Worm (Caenorhabditis elegans) whole organism, late embryonic: ENCODE measurements around the gene Y61A9LA.7.

Experiments used
- C08G9.2 ChIP-seq: sonication (generic microtip); optimal IDR thresholded peaks from 2 replicates; lab custom pipeline; 2016; ENCODE audit warnings: mild to moderate bottlenecking, missing genetic modification characterization, moderate library complexity, missing compliant biosample characterization
- F13H6.1 ChIP-seq: sonication (generic microtip); optimal IDR thresholded peaks from 2 replicates; lab custom pipeline; 2016; ENCODE audit warnings: missing genetic modification characterization, missing compliant biosample characterization
- K09A11.1 ChIP-seq: sonication (generic microtip); optimal IDR thresholded peaks from 2 replicates; lab custom pipeline; 2017; ENCODE audit warnings: antibody characterized with exemption, mild to moderate bottlenecking, missing genetic modification characterization, missing compliant biosample characterization; ENCODE audit not compliant: insufficient read depth
- T23F11.4 ChIP-seq: fragments of 200-800 bp; sonication (Bioruptor generic); optimal IDR thresholded peaks from 2 replicates; lab custom pipeline; 2018; ENCODE audit warnings: mild to moderate bottlenecking, missing genetic modification characterization, missing compliant biosample characterization
- ceh-14 ChIP-seq: sonication (generic microtip); optimal IDR thresholded peaks from 2 replicates; lab custom pipeline; 2016; ENCODE audit warnings: missing genotype, missing genetic modification characterization, missing compliant biosample characterization
- ceh-18 ChIP-seq: sonication (generic microtip); optimal IDR thresholded peaks from 2 replicates; lab custom pipeline; 2016; ENCODE audit warnings: missing genetic modification characterization, missing compliant biosample characterization
- ceh-19 ChIP-seq: fragments of 200-800 bp; sonication (Bioruptor generic); optimal IDR thresholded peaks from 2 replicates; lab custom pipeline; 2018; ENCODE audit warnings: mild to moderate bottlenecking, missing genetic modification characterization, missing compliant biosample characterization
- ceh-2 ChIP-seq: sonication (generic microtip); optimal IDR thresholded peaks from 2 replicates; lab custom pipeline; 2016; ENCODE audit warnings: missing genotype, missing genetic modification characterization, missing compliant biosample characterization
- ceh-22 ChIP-seq: sonication (generic microtip); optimal IDR thresholded peaks from 2 replicates; lab custom pipeline; 2017; ENCODE audit warnings: missing biosample characterization, missing genetic modification characterization
- ceh-31 ChIP-seq: sonication (generic microtip); optimal IDR thresholded peaks from 2 replicates; lab custom pipeline; 2016; ENCODE audit warnings: missing genetic modification characterization, missing compliant biosample characterization
- ceh-34 ChIP-seq: sonication (generic microtip); optimal IDR thresholded peaks from 2 replicates; lab custom pipeline; 2016; ENCODE audit warnings: mild to moderate bottlenecking, missing genetic modification characterization, missing compliant biosample characterization
- che-1 ChIP-seq: sonication (generic microtip); optimal IDR thresholded peaks from 2 replicates; lab custom pipeline; 2016; ENCODE audit warnings: mild to moderate bottlenecking, missing genetic modification characterization, missing compliant biosample characterization
- dve-1 ChIP-seq: sonication (generic microtip); optimal IDR thresholded peaks from 2 replicates; lab custom pipeline; 2017; ENCODE audit warnings: antibody characterized with exemption, mild to moderate bottlenecking, missing genetic modification characterization, missing compliant biosample characterization
- eyg-1 ChIP-seq: sonication (generic microtip); optimal IDR thresholded peaks from 2 replicates; lab custom pipeline; 2016; ENCODE audit warnings: missing genotype, missing genetic modification characterization, missing compliant biosample characterization
- fax-1 ChIP-seq: sonication (generic microtip); optimal IDR thresholded peaks from 2 replicates; lab custom pipeline; 2016; ENCODE audit warnings: missing genotype, missing genetic modification characterization, missing compliant biosample characterization
- gmeb-2 ChIP-seq: sonication (generic microtip); optimal IDR thresholded peaks from 2 replicates; lab custom pipeline; 2016; ENCODE audit warnings: missing genetic modification characterization, inconsistent platforms, missing compliant biosample characterization
- hlh-15 ChIP-seq: sonication (generic microtip); optimal IDR thresholded peaks from 2 replicates; lab custom pipeline; 2016; ENCODE audit warnings: missing genetic modification characterization, missing compliant biosample characterization
- hlh-30 ChIP-seq: sonication (generic microtip); optimal IDR thresholded peaks from 2 replicates; lab custom pipeline; 2017; ENCODE audit warnings: antibody characterized with exemption, missing genetic modification characterization, missing compliant biosample characterization; ENCODE audit not compliant: insufficient read depth
- hlh-8 ChIP-seq: sonication (generic microtip); optimal IDR thresholded peaks from 2 replicates; lab custom pipeline; 2016; ENCODE audit warnings: missing genotype, missing genetic modification characterization, missing compliant biosample characterization
- lin-11 ChIP-seq: fragments of 200-800 bp; sonication (Bioruptor generic); optimal IDR thresholded peaks from 2 replicates; lab custom pipeline; 2018; ENCODE audit warnings: mild to moderate bottlenecking, missing genetic modification characterization, missing compliant biosample characterization
- madf-2 ChIP-seq: sonication (generic microtip); optimal IDR thresholded peaks from 2 replicates; lab custom pipeline; 2017; ENCODE audit warnings: missing genetic modification characterization, missing compliant biosample characterization
- nfya-1 ChIP-seq: sonication (generic microtip); optimal IDR thresholded peaks from 2 replicates; lab custom pipeline; 2017; ENCODE audit warnings: missing genetic modification characterization, mild to moderate bottlenecking, missing compliant biosample characterization, antibody characterized with exemption, moderate library complexity
- nhr-11 ChIP-seq: fragments of 150-350 bp; optimal IDR thresholded peaks from 2 replicates; lab custom pipeline; 2014; ENCODE audit warnings: missing biosample characterization, missing genetic modification characterization
- nhr-232 ChIP-seq: sonication (generic microtip); optimal IDR thresholded peaks from 2 replicates; lab custom pipeline; 2016; ENCODE audit warnings: missing genetic modification characterization, missing compliant biosample characterization
- npax-4 ChIP-seq: sonication (generic microtip); optimal IDR thresholded peaks from 2 replicates; lab custom pipeline; 2016; ENCODE audit warnings: missing genetic modification characterization, missing compliant biosample characterization
- odd-2 ChIP-seq: sonication (generic microtip); optimal IDR thresholded peaks from 2 replicates; lab custom pipeline; 2017; ENCODE audit warnings: antibody characterized with exemption, mild to moderate bottlenecking, missing genetic modification characterization, missing compliant biosample characterization
- pag-3 ChIP-seq: sonication (generic microtip); optimal IDR thresholded peaks from 2 replicates; lab custom pipeline; 2016; ENCODE audit warnings: missing compliant biosample characterization, missing genetic modification characterization, borderline replicate concordance
- pha-2 ChIP-seq: sonication (generic microtip); optimal IDR thresholded peaks from 2 replicates; lab custom pipeline; 2017; ENCODE audit warnings: mild to moderate bottlenecking, missing genetic modification characterization, missing compliant biosample characterization
- pha-4 ChIP-seq: fragments of 150-350 bp; optimal IDR thresholded peaks from 2 replicates; lab custom pipeline; 2018; ENCODE audit warnings: missing biosample characterization, missing genetic modification reagents, missing genetic modification characterization
- pros-1 ChIP-seq: fragments of 150-350 bp; optimal IDR thresholded peaks from 2 replicates; lab custom pipeline; 2014; ENCODE audit warnings: missing biosample characterization, missing genetic modification reagents, missing genetic modification characterization
- ref-2 ChIP-seq: sonication (generic microtip); optimal IDR thresholded peaks from 2 replicates; lab custom pipeline; 2016; ENCODE audit warnings: missing genetic modification characterization, missing compliant biosample characterization
- sdc-2 ChIP-seq: sonication (generic microtip); optimal IDR thresholded peaks from 2 replicates; lab custom pipeline; 2016; ENCODE audit warnings: missing genotype, missing genetic modification characterization, missing compliant biosample characterization
- tbx-2 ChIP-seq: sonication (generic microtip); optimal IDR thresholded peaks from 2 replicates; lab custom pipeline; 2016; ENCODE audit warnings: missing genetic modification characterization, missing compliant biosample characterization
- tbx-7 ChIP-seq: sonication (generic microtip); optimal IDR thresholded peaks from 2 replicates; lab custom pipeline; 2016; ENCODE audit warnings: missing genotype, missing genetic modification characterization, missing compliant biosample characterization
- ttx-3 ChIP-seq: sonication (generic microtip); optimal IDR thresholded peaks from 2 replicates; lab custom pipeline; 2016; ENCODE audit warnings: missing genetic modification reagents, missing genetic modification characterization, missing compliant biosample characterization
- unc-55 ChIP-seq: sonication (generic microtip); optimal IDR thresholded peaks from 2 replicates; lab custom pipeline; 2017; ENCODE audit warnings: missing biosample characterization, missing genetic modification reagents, missing genetic modification characterization
- unc-86 ChIP-seq: sonication (generic microtip); optimal IDR thresholded peaks from 2 replicates; lab custom pipeline; 2016; ENCODE audit warnings: missing genetic modification characterization, missing compliant biosample characterization
- zip-5 ChIP-seq: sonication (generic microtip); optimal IDR thresholded peaks from 2 replicates; lab custom pipeline; 2016; ENCODE audit warnings: missing genetic modification characterization, missing compliant biosample characterization
- ztf-16 ChIP-seq: sonication (generic microtip); optimal IDR thresholded peaks from 2 replicates; lab custom pipeline; 2017; ENCODE audit warnings: missing genetic modification characterization, missing compliant biosample characterization

The Y61A9LA.7 gene

DNA sequence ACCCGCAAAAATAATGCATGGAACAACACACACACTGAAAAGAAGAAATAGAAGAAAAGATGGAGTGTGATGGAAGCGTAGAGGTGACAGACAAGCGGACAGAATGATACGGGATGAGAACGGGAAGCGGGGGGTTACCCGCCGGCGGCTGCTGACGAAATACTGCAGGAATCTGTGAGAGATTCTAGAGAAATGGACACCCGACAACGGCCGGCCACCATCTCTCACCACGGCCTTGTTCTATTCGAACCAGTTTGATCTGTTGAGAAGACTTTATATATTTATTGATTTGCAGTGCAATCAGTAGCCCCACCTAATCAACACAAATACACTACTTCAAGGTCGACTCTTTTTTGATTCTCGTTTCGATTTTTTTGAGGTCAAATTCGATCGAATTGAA, 9.1 kb downstream of the Y61A9LA.7 start (continued):
- no peak for TF ChIP-seq ceh-2 (tag; lab: Kevin White, UChicago)
- no peak for TF ChIP-seq ttx-3 (tag; lab: Kevin White, UChicago)
- TF ChIP-seq T23F11.4: no peak
- peak; percentile 12 for TF ChIP-seq F13H6.1 (tag; lab: Kevin White, UChicago)
- no peak for TF ChIP-seq madf-2 (tag; lab: Kevin White, UChicago)
- TF ChIP-seq pha-2 (tag; lab: Kevin White, UChicago): no peak
- TF ChIP-seq unc-86 (tag; lab: Kevin White, UChicago): no peak
- no peak for TF ChIP-seq zip-5
- no peak for TF ChIP-seq nhr-232 (tag; lab: Kevin White, UChicago)
- peak; percentile 44 for TF ChIP-seq sdc-2 (tag; lab: Kevin White, UChicago)
- TF ChIP-seq eyg-1 (tag; lab: Kevin White, UChicago): no peak
- TF ChIP-seq lin-11 (tag; lab: Kevin White, UChicago): no peak
- no peak for TF ChIP-seq dve-1 (tag; lab: Kevin White, UChicago)
- no peak for TF ChIP-seq hlh-8 (tag; lab: Kevin White, UChicago)
- no peak for TF ChIP-seq ceh-22 (tag; lab: Kevin White, UChicago)
- no peak for TF ChIP-seq pag-3 (tag; lab: Kevin White, UChicago)
- TF ChIP-seq pros-1 (tag; lab: Kevin White, UChicago): no peak
- TF ChIP-seq ceh-34: peak; percentile 21
- TF ChIP-seq fax-1 (tag; lab: Kevin White, UChicago): no peak
- TF ChIP-seq K09A11.1 (tag; lab: Kevin White, UChicago): no peak
- no peak for TF ChIP-seq ztf-16 (tag; lab: Kevin White, UChicago)

DNA sequence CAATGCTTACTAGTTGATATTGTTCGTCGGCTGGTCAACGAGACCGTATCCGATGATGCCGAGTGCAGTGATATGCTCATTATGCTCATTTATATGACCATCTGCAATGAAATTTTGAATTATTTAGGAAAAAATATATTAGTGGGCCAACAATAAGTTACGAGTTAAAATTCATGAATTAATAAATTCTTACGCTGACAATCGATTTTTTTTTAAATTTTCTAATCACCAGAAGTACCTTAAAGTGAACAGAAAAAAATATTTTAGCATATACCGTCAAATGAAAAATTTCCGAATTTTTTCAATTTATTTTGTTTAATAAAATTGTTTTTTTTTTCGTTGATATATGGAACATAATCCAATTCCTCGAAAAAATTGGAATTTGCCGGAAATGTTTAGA, 10.4 kb downstream of the Y61A9LA.7 start, which contains the start of gene sos-1:
TSS of gene sos-1 (minus strand) at position 101 of the 400 bp plus-strand sequence.
- TF ChIP-seq lin-11 (tag; lab: Kevin White, UChicago): no peak
- no peak for TF ChIP-seq gmeb-2 (tag; lab: Kevin White, UChicago)
- no peak for TF ChIP-seq hlh-8 (tag; lab: Kevin White, UChicago)
- TF ChIP-seq ref-2 (tag; lab: Kevin White, UChicago): no peak
- TF ChIP-seq ceh-19 (GFP tag; lab: Kevin White, UChicago): no peak
- TF ChIP-seq odd-2 (tag; lab: Kevin White, UChicago): no peak
- TF ChIP-seq unc-55: no peak
- no peak for TF ChIP-seq fax-1 (tag; lab: Kevin White, UChicago)
- TF ChIP-seq hlh-30 (tag; lab: Kevin White, UChicago): no peak
- no peak for TF ChIP-seq pros-1 (tag; lab: Kevin White, UChicago)
- no peak for TF ChIP-seq ceh-18 (tag; lab: Kevin White, UChicago)
- no peak for TF ChIP-seq npax-4 (tag; lab: Kevin White, UChicago)

DNA sequence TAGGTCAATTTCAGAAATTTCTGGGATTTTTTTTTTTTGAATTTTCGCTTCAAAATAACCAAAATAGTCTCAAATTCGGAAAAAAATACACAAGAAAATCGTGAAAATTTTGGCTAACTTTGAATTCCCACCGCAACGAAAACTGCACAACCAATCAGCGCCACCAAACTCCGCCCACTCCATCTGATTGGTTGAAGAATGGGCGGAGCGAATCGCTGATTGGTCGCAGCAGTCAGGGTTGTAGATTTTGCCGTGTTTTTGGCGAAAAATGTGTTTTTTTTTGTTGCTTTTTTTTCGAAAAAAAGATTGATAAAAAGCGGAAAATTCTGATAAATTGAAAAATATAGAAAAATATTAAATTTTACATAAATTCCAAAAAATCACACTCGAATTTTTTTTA, 12.7 kb downstream of the Y61A9LA.7 start:
- TF ChIP-seq nfya-1 (tag; lab: Kevin White, UChicago): peak; percentile 90
- TF ChIP-seq nhr-11: no peak
- TF ChIP-seq, all 69 proteins: peak for 1

DNA sequence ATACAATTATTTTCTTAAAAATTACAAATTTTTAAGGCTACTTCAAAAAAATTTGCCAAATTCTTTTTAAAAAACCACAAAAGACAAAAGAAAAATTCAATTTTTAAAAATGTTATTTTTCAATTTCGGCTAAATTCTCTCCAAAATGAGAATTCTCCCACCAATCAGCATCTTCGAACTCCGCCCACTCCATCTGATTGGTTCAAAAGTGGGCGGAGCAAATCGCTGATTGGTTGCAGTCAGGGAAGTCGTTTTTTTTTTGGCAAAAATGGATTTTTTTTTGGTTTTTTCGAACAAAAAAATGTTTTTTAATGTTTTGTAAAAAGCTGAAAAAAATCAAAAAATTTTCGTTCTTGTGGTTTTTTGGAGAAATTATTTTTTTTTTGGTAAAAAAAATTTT, 19.7 kb downstream of the Y61A9LA.7 start:
- peak; percentile 99 for TF ChIP-seq nfya-1 (tag; lab: Kevin White, UChicago)
- TF ChIP-seq che-1: no peak

DNA sequence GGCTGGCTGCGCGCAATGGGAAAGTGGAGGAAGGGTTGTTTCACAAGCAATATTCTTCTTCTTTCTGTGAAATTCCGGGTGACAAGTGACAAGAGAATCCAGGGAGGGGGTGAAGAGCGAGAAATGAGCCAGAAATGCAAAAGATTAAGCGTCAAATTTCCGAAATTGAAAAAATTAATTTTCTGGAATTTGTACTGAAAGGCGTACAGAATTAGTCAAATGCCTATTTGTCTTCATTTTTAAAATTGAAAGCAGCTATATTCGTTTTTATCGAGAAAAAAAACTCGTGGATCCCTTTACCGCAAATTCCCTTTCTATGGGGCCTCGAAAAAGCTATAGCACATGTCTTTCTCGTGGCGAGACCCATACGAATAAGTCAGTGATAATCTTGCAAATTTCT, 23.9 kb downstream of the Y61A9LA.7 start:
- TF ChIP-seq dve-1 (tag; lab: Kevin White, UChicago): no peak
- peak; percentile 49 for TF ChIP-seq tbx-2 (tag; lab: Kevin White, UChicago)
- TF ChIP-seq C08G9.2: peak; percentile 48
- TF ChIP-seq ztf-16 (tag; lab: Kevin White, UChicago): no peak
- TF ChIP-seq ref-2 (tag; lab: Kevin White, UChicago): peak; percentile 23
- no peak for TF ChIP-seq hlh-15
- peak; percentile 15 for TF ChIP-seq ceh-14 (tag; lab: Kevin White, UChicago)
- peak; percentile 1 for TF ChIP-seq tbx-7 (tag; lab: Kevin White, UChicago)
- no peak for TF ChIP-seq pha-4
- TF ChIP-seq zip-5: peak; percentile 60
- peak; percentile 44 for TF ChIP-seq ceh-31 (tag; lab: Kevin White, UChicago)
- no peak for TF ChIP-seq pros-1 (tag; lab: Kevin White, UChicago)
